Worm (Caenorhabditis elegans) whole organism, L1 larva: ENCODE data around the gene F15A4.2.
"Not testable (repeated sequence)": the region's sequence is repeated elsewhere in the genome, so short reads cannot be mapped to it uniquely, and the experiment has no call there.

ENCODE experiments used
- C16A3.4 ChIP-seq: fragments of 150-350 bp; optimal IDR thresholded peaks from 2 replicates; lab custom pipeline; 2014; ENCODE audit warnings: missing biosample characterization, missing genetic modification characterization
- C34B4.2 ChIP-seq: sonication (generic microtip); optimal IDR thresholded peaks from 2 replicates; lab custom pipeline; 2017; ENCODE audit warnings: mild to moderate bottlenecking, missing genetic modification characterization, missing compliant biosample characterization
- aha-1 ChIP-seq: fragments of 150-350 bp; optimal IDR thresholded peaks from 2 replicates; lab custom pipeline; 2014; ENCODE audit warnings: missing biosample characterization, missing genetic modification characterization
- aly-2 ChIP-seq: fragments of 150-350 bp; optimal IDR thresholded peaks from 2 replicates; lab custom pipeline; 2014; ENCODE audit warnings: missing biosample characterization, missing genetic modification characterization
- ama-1 ChIP-seq: fragments of 150-350 bp; optimal IDR thresholded peaks from 2 replicates; lab custom pipeline; 2014
- blmp-1 ChIP-seq: fragments of 150-350 bp; optimal IDR thresholded peaks from 2 replicates; lab custom pipeline; 2014; ENCODE audit warnings: missing biosample characterization, missing genetic modification characterization
- ceh-88 ChIP-seq: fragments of 200-800 bp; sonication (Bioruptor generic); IDR thresholded peaks from 2 replicates; pipeline ENCODE4 v1.3.6; 2022; ENCODE audit warnings: missing genetic modification characterization, missing compliant biosample characterization
- ceh-90 ChIP-seq: sonication (generic microtip); optimal IDR thresholded peaks from 2 replicates; lab custom pipeline; 2016; ENCODE audit warnings: missing genetic modification characterization, missing compliant biosample characterization
- ces-1 ChIP-seq: fragments of 150-350 bp; optimal IDR thresholded peaks from 2 replicates; lab custom pipeline; 2014; ENCODE audit warnings: missing biosample characterization, missing genetic modification reagents, missing genetic modification characterization
- efl-1 ChIP-seq, 4 experiments: fragments of 150-350 bp; optimal IDR thresholded peaks in 3 of 4; peaks in 1 of 4; 1 replicate in 1 of 4; 2 replicates in 3 of 4; lab custom pipeline; 2014; ENCODE audit warnings: missing biosample characterization in 2 of 4, missing genetic modification characterization in 2 of 4, missing genetic modification reagents in 2 of 4
- elt-3 ChIP-seq, 6 experiments: fragments of 150-350 bp in 1 of 6; sonication (generic microtip); optimal IDR thresholded peaks; 2 replicates each; lab custom pipeline; 2017 to 2018; ENCODE audit warnings: missing biosample characterization in 6 of 6, missing genetic modification characterization in 6 of 6, inconsistent platforms in 1 of 6
- fkh-10 ChIP-seq: sonication (generic microtip); optimal IDR thresholded peaks from 2 replicates; lab custom pipeline; 2017; ENCODE audit warnings: missing biosample characterization, missing genetic modification reagents, missing genetic modification characterization
- fkh-4 ChIP-seq: sonication (generic microtip); optimal IDR thresholded peaks from 2 replicates; lab custom pipeline; 2016; ENCODE audit warnings: missing compliant biosample characterization, missing genetic modification characterization, borderline replicate concordance
- fkh-8 ChIP-seq: sonication (generic microtip); optimal IDR thresholded peaks from 2 replicates; lab custom pipeline; 2016; ENCODE audit warnings: mild to moderate bottlenecking, missing genetic modification characterization, missing compliant biosample characterization
- hlh-17 ChIP-seq: fragments of 200-800 bp; sonication (Bioruptor generic); optimal IDR thresholded peaks from 2 replicates; lab custom pipeline; 2018; ENCODE audit warnings: missing genetic modification characterization, mild to moderate bottlenecking, missing compliant biosample characterization, moderate library complexity, borderline replicate concordance
- hlh-4 ChIP-seq: sonication (generic microtip); optimal IDR thresholded peaks from 2 replicates; lab custom pipeline; 2016; ENCODE audit warnings: mild to moderate bottlenecking, missing genetic modification characterization, missing compliant biosample characterization
- hpl-2 ChIP-seq: fragments of 150-350 bp; optimal IDR thresholded peaks from 2 replicates; lab custom pipeline; 2014; ENCODE audit warnings: missing biosample characterization, missing genetic modification reagents, missing genetic modification characterization
- jun-1 ChIP-seq: fragments of 150-350 bp; optimal IDR thresholded peaks from 2 replicates; lab custom pipeline; 2014; ENCODE audit warnings: missing biosample characterization, missing genetic modification reagents, missing genetic modification characterization
- lin-13 ChIP-seq: fragments of 150-350 bp; optimal IDR thresholded peaks from 2 replicates; lab custom pipeline; 2014; ENCODE audit warnings: missing biosample characterization, missing genetic modification reagents, missing genetic modification characterization
- lir-3 ChIP-seq: sonication (generic microtip); optimal IDR thresholded peaks from 2 replicates; lab custom pipeline; 2016; ENCODE audit warnings: mild to moderate bottlenecking, missing genetic modification characterization, moderate library complexity, missing compliant biosample characterization; ENCODE audit not compliant: poor library complexity
- mab-9 ChIP-seq: fragments of 200-800 bp; sonication (Bioruptor generic); IDR thresholded peaks from 2 replicates; pipeline ENCODE4 v1.3.6; 2022; ENCODE audit warnings: missing genetic modification reagents, missing genetic modification characterization, missing compliant biosample characterization
- nhr-12 ChIP-seq: sonication (generic microtip); optimal IDR thresholded peaks from 2 replicates; lab custom pipeline; 2017; ENCODE audit warnings: missing biosample characterization, missing genetic modification characterization
- nhr-19 ChIP-seq: fragments of 200-800 bp; sonication (Bioruptor generic); conservative IDR thresholded peaks from 2 replicates; pipeline ENCODE4 v1.3.6; 2022; ENCODE audit warnings: missing genetic modification characterization, missing compliant biosample characterization
- nhr-237 ChIP-seq: fragments of 150-350 bp; optimal IDR thresholded peaks from 2 replicates; lab custom pipeline; 2014; ENCODE audit warnings: missing biosample characterization, missing genetic modification characterization
- nhr-71 ChIP-seq: sonication (generic microtip); optimal IDR thresholded peaks from 2 replicates; lab custom pipeline; 2016; ENCODE audit warnings: mild to moderate bottlenecking, missing genetic modification characterization, moderate library complexity, missing compliant biosample characterization
- nhr-84 ChIP-seq: sonication (generic microtip); optimal IDR thresholded peaks from 2 replicates; lab custom pipeline; 2017; ENCODE audit warnings: missing biosample characterization, missing genetic modification characterization
- nhr-85 ChIP-seq: sonication (generic microtip); peaks from one replicate; lab custom pipeline; 2016; ENCODE audit warnings: missing genetic modification characterization, inconsistent platforms, missing compliant biosample characterization
- pag-3 ChIP-seq: sonication (generic microtip); optimal IDR thresholded peaks from 2 replicates; lab custom pipeline; 2017; ENCODE audit warnings: missing genetic modification characterization, mild to moderate bottlenecking, missing compliant biosample characterization, antibody characterized with exemption, borderline replicate concordance; ENCODE audit not compliant: insufficient read depth
- pax-3 ChIP-seq: fragments of 200-800 bp; sonication (Bioruptor generic); optimal IDR thresholded peaks from 2 replicates; lab custom pipeline; 2018; ENCODE audit warnings: mild to moderate bottlenecking, missing genetic modification characterization, moderate library complexity, missing compliant biosample characterization
- tlp-1 ChIP-seq: fragments of 150-350 bp; optimal IDR thresholded peaks from 2 replicates; lab custom pipeline; 2014; ENCODE audit warnings: missing biosample characterization, missing genetic modification characterization
- unc-62 ChIP-seq: fragments of 150-350 bp; optimal IDR thresholded peaks from 2 replicates; lab custom pipeline; 2014; ENCODE audit warnings: missing biosample characterization, missing genetic modification reagents, missing genetic modification characterization
- vab-15 ChIP-seq: sonication (generic microtip); optimal IDR thresholded peaks from 2 replicates; lab custom pipeline; 2017; ENCODE audit warnings: missing genotype, mild to moderate bottlenecking, missing genetic modification characterization, missing compliant biosample characterization
- xbp-1 ChIP-seq: sonication (generic microtip); optimal IDR thresholded peaks from 2 replicates; lab custom pipeline; 2016; ENCODE audit warnings: missing genetic modification characterization, missing compliant biosample characterization
- zag-1 ChIP-seq: fragments of 150-350 bp; optimal IDR thresholded peaks from 2 replicates; lab custom pipeline; 2014; ENCODE audit warnings: missing biosample characterization, missing genetic modification characterization
- zip-4 ChIP-seq: fragments of 200-800 bp; sonication (Bioruptor generic); optimal IDR thresholded peaks from 2 replicates; lab custom pipeline; 2018; ENCODE audit warnings: mild to moderate bottlenecking, missing genetic modification characterization, moderate library complexity, missing compliant biosample characterization

The F15A4.2 gene

ce11 chrII:12432356-12432755, 30.0 kb upstream of the F15A4.2 start, which contains the start of gene dct-12:
TSS of gene dct-12 (minus strand) at chrII:12432456.
- TF ChIP-seq zip-4 (no peak), ceh-88 (GFP tag; lab: Robert Waterston, UW) (no peak), lin-13 (GFP tag; lab: Kevin White, UChicago) (no peak)
- TF ChIP-seq, all 84 proteins: peak for 0

DNA sequence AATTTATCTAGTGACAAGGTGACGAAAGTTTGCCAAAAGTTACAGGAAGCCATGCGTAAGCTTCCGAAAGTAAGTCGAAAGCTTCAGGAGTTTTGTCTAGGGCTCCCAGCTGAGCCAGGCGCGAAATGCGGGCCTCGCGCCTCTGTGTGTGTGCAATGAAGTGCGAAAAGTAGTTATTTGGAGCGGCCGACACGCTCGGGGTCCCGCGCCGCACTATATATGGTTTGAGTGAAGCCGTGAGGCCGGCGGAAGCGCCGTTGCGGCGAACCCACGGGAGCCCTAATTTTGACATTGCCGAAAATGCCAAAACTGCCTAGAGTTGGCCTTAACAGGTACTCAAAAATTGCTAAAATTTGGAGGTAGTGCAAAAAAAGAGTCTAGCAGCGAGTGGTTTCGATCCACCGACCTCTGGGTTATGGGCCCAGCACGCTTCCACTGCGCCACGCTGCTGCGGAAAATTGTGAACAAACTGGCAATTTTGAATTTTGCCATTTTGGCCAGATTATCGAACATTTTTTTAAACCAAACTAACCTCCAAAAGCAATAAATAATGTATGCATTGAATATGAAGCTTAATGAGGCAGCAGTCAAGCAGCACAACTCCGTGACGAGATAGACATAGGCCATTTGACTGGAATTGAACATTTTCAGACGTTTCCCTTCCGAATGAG, 27.0 kb upstream of the F15A4.2 start:
- TF ChIP-seq efl-1 (optimal IDR thresholded peaks at IDR 0.05; lab: Kevin White, UChicago) (no peak), efl-1 (GFP tag; optimal IDR thresholded peaks at IDR 0.05 in 1 of 2; lab: Kevin White, UChicago) (peak in 1 of 2 experiments; percentile 52), mab-9 (GFP tag; lab: Robert Waterston, UW) (no peak), unc-62 (GFP tag; lab: Kevin White, UChicago) (no peak)

DNA sequence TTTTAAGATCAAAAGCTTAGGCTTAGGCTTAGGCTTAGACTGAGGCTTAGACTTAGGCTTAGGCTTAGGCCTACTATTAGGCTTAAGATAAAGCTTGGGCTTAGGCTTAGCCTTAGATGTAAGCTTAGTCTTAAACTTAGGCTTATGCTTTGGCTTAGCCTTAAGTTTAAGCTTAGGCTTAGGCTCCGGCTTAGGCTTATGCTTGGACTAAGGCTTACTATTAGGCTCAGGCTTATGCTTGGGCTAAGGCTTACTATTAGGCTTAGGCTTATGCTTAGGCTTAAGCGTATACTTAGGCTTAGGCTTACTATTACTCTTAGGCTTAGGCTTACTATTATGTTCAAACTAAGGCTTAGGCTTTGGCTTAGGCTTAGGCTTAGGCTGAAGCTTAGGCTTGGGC, 25.6 kb upstream of the F15A4.2 start:
- TF ChIP-seq ama-1 (lab: Kevin White, UChicago) (no peak), blmp-1 (no peak), pax-3 (tag; lab: Kevin White, UChicago) (no peak), pag-3 (no peak), nhr-12 (tag; lab: Kevin White, UChicago) (no peak), nhr-237 (tag; lab: Kevin White, UChicago) (no peak), zag-1 (tag; lab: Kevin White, UChicago) (no peak), vab-15 (tag; lab: Kevin White, UChicago) (no peak), jun-1 (tag; lab: Kevin White, UChicago) (no peak), elt-3 (tag; optimal IDR thresholded peaks at IDR 0.05; lab: Kevin White, UChicago) (no peak), aly-2 (tag; lab: Kevin White, UChicago) (no peak), nhr-19 (no peak), nhr-84 (tag; lab: Kevin White, UChicago) (no peak), zip-4 (no peak)

- TF ChIP-seq nhr-71 (tag; lab: Kevin White, UChicago) (peak; percentile 1), hlh-17 (GFP tag; lab: Kevin White, UChicago) (no peak)
- TF ChIP-seq, all 84 proteins: peak for 1
These were observed 23.9 kb upstream of the F15A4.2 start, which contains the start of gene Y57A10C.9 for ce11 chrII:12438441-12438840. TSS of gene Y57A10C.9 (minus strand) at chrII:12438541.

- TF ChIP-seq pax-3 (tag; lab: Kevin White, UChicago); hlh-17 (GFP tag; lab: Kevin White, UChicago); fkh-4 (tag; lab: Kevin White, UChicago): not testable (repeated sequence)
These were observed 21.2 kb upstream of the F15A4.2 start, which contains the start of gene Y57A10C.10 for ce11 chrII:12441164-12441563. TSS of gene Y57A10C.10 (minus strand) at chrII:12441264.

DNA sequence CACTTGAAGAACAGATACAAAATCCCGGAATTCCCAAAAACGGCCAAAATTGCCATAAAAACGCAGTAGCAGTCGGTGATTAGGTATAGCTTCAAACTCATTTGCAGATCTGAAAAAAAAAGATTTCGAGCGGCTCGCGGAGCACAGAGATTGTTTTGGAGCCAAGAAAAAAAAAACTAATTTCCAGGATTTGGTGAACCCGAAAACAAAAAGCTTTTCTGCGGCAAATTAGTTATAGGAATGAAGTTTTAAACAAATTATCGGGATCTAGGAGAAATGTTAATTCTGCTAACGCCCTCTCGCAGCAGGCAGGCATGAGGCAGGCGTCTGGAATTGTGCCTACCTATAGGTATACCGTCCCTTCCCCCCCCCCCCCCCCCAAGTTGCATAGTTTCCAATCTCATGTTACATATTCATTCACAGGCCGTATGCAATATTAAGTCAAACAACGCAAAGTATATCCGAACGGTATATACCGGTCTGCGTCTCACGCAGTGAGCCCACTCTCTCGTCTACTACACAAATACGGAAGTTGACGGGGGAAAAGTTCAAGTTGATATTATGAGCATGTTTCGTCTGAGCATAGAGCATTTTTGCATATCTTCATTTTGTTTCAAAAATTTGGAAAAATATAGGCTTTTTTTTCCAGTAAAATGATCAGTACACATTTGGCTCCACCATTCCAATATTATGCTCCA, 17.5 kb upstream of the F15A4.2 start, which contains the start of the genes W05H5.1 and pitr-6:
W05H5.1 (minus strand) TSS at position 101 of the 698 bp plus-strand sequence.
pitr-6 (plus strand) TSS at position 648 of the 698 bp plus-strand sequence.
- TF ChIP-seq xbp-1 (tag; lab: Kevin White, UChicago) (no peak), jun-1 (tag; lab: Kevin White, UChicago) (no peak), ces-1 (GFP tag; lab: Kevin White, UChicago) (no peak), ceh-90 (no peak), C34B4.2 (tag; lab: Kevin White, UChicago) (no peak), ama-1 (lab: Kevin White, UChicago) (no peak), tlp-1 (tag; lab: Kevin White, UChicago) (no peak), hpl-2 (GFP tag; lab: Kevin White, UChicago) (no peak), fkh-10 (no peak), fkh-8 (tag; lab: Kevin White, UChicago) (no peak), hlh-4 (tag; lab: Kevin White, UChicago) (no peak), lir-3 (no peak), aha-1 (tag; lab: Kevin White, UChicago) (no peak), aly-2 (tag; lab: Kevin White, UChicago) (no peak), C16A3.4 (tag; lab: Kevin White, UChicago) (no peak), nhr-85 (tag; lab: Kevin White, UChicago) (no peak)
- TF ChIP-seq, all 84 proteins: peak for 0
